In the genomic region with DNA sequence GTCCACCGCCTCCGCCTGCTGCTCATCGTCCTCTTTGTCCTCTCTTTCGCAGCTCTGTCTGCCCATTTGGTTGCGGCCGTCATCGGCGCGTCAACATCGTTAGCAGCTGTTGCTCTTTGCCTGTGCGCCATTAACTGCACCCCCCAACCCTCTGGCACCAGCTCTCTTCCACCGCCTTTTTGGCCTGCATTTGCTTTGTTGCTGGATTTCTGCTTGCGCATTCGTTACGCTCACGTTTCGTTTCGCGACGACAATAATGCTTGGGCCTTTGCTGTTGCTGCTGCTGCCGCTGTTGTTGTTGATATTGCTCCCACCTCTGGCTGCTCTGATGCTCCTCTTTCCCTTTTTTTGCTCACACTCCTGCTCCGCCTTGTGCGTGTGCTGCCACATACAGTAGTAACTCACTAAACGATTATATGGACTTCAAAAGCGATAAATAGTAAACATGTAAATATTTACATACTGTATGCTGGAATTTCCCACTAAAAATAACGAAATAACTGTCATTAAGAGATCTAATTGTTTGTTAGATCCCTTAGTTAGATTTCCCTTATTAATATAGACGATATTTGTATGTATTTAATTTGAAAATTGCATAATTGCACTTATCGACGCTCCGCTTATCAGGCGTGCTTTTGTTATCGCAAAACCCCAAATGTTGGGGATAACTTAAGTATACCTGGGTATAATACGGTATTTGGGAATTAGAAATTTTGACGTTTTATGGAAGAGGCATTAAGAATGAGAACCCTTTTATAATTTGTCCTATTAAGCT, we compare ENCODE assay signal across 2 fruit fly cellular contexts.
TF ChIP-seq lines count a peak whose summit lies in the region.

No protein-coding gene starts in this region.

TF ChIP-seq in whole organism, embryonic, 481 proteins besides CTCF, POLR2A, EP300 and RAD21 (continued from another document):
- TF ChIP-seq lilli (GFP tag; optimal IDR thresholded peaks at IDR 0.05; lab: Kevin White, UChicago) (no peak), CG2678 (tag; optimal IDR thresholded peaks at IDR 0.05; lab: Kevin White, UChicago) (peak; percentile 24), tll (GFP tag; optimal IDR thresholded peaks at IDR 0.05; lab: Kevin White, UChicago) (no peak), row (GFP tag; IDR thresholded peaks at IDR 0.05; lab: Robert Waterston, UW) (peak; percentile 25; the same call in 1 of the 3 replicates), vvl (GFP tag; IDR thresholded peaks at IDR 0.05; lab: Robert Waterston, UW) (0 out of 2 replicates have a peak, but pooled peaks have one; percentile 6), CG6765 (GFP tag; optimal IDR thresholded peaks at IDR 0.05; lab: Kevin White, UChicago) (no peak), nau (GFP tag; optimal IDR thresholded peaks at IDR 0.05; lab: Kevin White, UChicago) (peak; percentile 82), twi (tag; optimal IDR thresholded peaks at IDR 0.05; lab: Kevin White, UChicago) (no peak)

TF ChIP-seq in whole organism, prepupa, 60 proteins besides CTCF, POLR2A, EP300 and RAD21 (continued from another document):
- TF ChIP-seq CG8319 (GFP tag; optimal IDR thresholded peaks at IDR 0.05; lab: Kevin White, UChicago) (no peak), esn (GFP tag; optimal IDR thresholded peaks at IDR 0.05; lab: Kevin White, UChicago) (peak; percentile 51), ss (GFP tag; optimal IDR thresholded peaks at IDR 0.05; lab: Kevin White, UChicago) (peak in 1 of 2 experiments; percentile 85), Blimp-1 (GFP tag; optimal IDR thresholded peaks at IDR 0.05; lab: Kevin White, UChicago) (peak; percentile 46), CG34406 (GFP tag; optimal IDR thresholded peaks at IDR 0.05; lab: Kevin White, UChicago) (peak; percentile 2), net (GFP tag; optimal IDR thresholded peaks at IDR 0.05; lab: Kevin White, UChicago) (peak; percentile 16), Hr38 (GFP tag; optimal IDR thresholded peaks at IDR 0.05; lab: Kevin White, UChicago) (no peak), Gug (GFP tag; IDR thresholded peaks at IDR 0.05; lab: Robert Waterston, UW) (no peak), Eip93F (GFP tag; optimal IDR thresholded peaks at IDR 0.05; lab: Kevin White, UChicago) (no peak)
